Fruit fly (Drosophila melanogaster): ENCODE results near the gene Bruce.

dm6 chr3R:10330734-10331642 is at the start of gene Bruce, which contains the start of gene CG12818:
- no peak for TF ChIP-seq svp (GFP tag)
- TF ChIP-seq pdm3 (GFP tag; optimal IDR thresholded peaks at IDR 0.05), result no peak
- no peak for TF ChIP-seq eg (GFP tag; IDR thresholded peaks at IDR 0.05)
- TF ChIP-seq OdsH (GFP tag; optimal IDR thresholded peaks at IDR 0.05), result no peak
- no peak for TF ChIP-seq CG6792 (GFP tag; optimal IDR thresholded peaks at IDR 0.05)
- no peak for TF ChIP-seq Smox (GFP tag; optimal IDR thresholded peaks at IDR 0.05)
- no peak for TF ChIP-seq Gug (GFP tag; IDR thresholded peaks at IDR 0.05)
- no peak for TF ChIP-seq CG8319 (GFP tag; optimal IDR thresholded peaks at IDR 0.05)
- TF ChIP-seq CG11762 (GFP tag; optimal IDR thresholded peaks at IDR 0.05; ENCODE audit: insufficient read depth), result no peak
- no peak for TF ChIP-seq CG6808 (GFP tag; optimal IDR thresholded peaks at IDR 0.05)
- no peak for TF ChIP-seq Sox15 (GFP tag; optimal IDR thresholded peaks at IDR 0.05)
- no peak for TF ChIP-seq Ets96B (tag; optimal IDR thresholded peaks at IDR 0.05)
- TF ChIP-seq Hr39 (GFP tag; optimal IDR thresholded peaks at IDR 0.05), result no peak

Measured in whole organism, prepupa.